Worm (Caenorhabditis elegans): ENCODE measurements around the gene F46G11.6.

DNA sequence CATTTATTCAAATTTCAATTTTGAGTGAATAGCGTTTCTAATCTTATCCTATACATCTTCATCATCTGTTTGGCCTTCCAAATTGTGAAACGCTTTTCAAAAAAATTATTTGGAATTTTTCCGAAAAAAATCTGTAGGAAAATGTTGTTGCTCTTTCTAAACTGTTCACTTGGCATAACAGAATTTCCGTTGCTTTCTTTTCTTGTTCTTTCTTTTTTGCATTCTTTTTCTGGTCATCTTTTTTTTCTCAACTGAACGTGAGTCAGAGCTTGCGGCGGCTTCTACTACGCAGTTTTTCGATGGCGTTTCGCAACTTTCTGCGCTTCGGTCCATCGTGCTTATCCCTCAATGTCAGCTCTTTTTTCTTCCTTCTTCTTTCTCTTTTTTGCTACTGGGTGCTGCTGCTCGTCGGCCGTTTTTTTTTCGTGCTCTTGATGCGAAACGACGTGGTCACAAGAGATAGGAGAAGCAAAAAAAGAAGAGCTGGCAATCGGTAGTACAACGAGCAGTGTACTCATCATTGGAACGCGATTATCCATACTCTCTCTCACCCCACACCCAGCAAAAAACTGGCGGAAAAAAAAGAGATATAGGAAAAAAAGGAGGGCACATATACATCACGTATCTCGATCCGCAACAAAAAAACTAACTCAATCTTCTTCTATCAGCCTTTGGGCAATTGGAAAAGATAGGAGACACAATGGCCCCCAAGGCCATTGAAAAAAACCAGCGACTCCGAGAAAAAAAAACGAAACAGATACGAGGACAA lies 33.6 kb downstream of the F46G11.6 start:
- TF ChIP-seq pqm-1 (tag; optimal IDR thresholded peaks at IDR 0.05), result no peak
- TF ChIP-seq madf-2 (tag; optimal IDR thresholded peaks at IDR 0.05), result no peak
- no peak for TF ChIP-seq elt-2 (tag; optimal IDR thresholded peaks at IDR 0.05)
- TF ChIP-seq dmd-4 (tag; optimal IDR thresholded peaks at IDR 0.05; ENCODE audit: borderline replicate concordance), result peak; percentile 46
- no peak for TF ChIP-seq npax-4 (tag; optimal IDR thresholded peaks at IDR 0.05)
- TF ChIP-seq ceh-18 (tag; optimal IDR thresholded peaks at IDR 0.05), result peak; percentile 57
- no peak for TF ChIP-seq lin-11 (tag; optimal IDR thresholded peaks at IDR 0.05)
